Fruit fly (Drosophila melanogaster): Measurements from ENCODE around the gene CG8087.

CG8087 gene

DNA sequence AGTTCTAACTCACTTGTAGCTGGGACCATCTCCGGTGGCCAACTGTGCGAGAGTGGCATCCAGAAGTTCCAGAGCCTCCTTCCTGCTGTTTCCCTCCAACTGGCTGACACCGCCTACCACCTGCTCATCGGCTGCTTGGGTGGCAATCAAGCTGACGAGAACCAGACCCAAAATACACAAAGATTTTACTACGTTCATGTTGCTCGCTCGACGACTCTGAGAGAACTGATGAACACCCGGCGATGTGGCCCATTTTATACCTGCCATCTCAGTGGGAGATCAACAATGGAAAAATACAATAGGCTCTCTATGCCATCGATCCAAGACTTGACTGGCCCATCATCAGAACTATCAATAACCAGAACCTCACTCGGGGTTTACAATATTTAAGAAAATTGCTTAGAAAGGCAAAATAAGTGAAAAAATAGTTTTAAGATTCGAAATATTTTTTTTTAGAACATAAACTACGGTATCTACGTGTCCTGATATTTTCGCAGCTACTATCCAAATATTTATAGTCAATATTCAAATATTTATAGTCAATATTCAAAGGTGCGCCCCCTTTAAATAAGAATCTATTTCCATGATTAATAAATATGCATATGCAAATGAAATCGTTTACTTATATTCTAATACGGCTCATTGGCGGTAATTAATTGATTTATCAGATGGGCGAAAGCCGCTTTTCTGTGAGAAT lies 5.0 kb upstream of the CG8087 start, which contains the start of gene Cys (continued):
- TF ChIP-seq NFAT (GFP tag; IDR thresholded peaks at IDR 0.05), result peak; percentile 87; the same call in 1 of the 2 replicates
- TF ChIP-seq toy (GFP tag; IDR thresholded peaks at IDR 0.05), result no peak
- TF ChIP-seq Atf-2 (GFP tag; optimal IDR thresholded peaks at IDR 0.05), result no peak
- no peak for TF ChIP-seq zf30C (GFP tag; optimal IDR thresholded peaks at IDR 0.05)
- TF ChIP-seq CG4730 (GFP tag; IDR thresholded peaks at IDR 0.05), result no peak
- no peak for TF ChIP-seq dati (GFP tag; IDR thresholded peaks at IDR 0.05)
- TF ChIP-seq CG14441 (GFP tag; IDR thresholded peaks at IDR 0.05), result no peak
- no peak for TF ChIP-seq Doc3 (GFP tag; IDR thresholded peaks at IDR 0.05; ENCODE audit: partially characterized antibody)
- TF ChIP-seq HHEX (GFP tag; optimal IDR thresholded peaks at IDR 0.05), result no peak
- peak; percentile 46; the same call in 1 of the 3 replicates for TF ChIP-seq CG6791 (GFP tag; IDR thresholded peaks at IDR 0.05; ENCODE audit: partially characterized antibody)
- no peak for TF ChIP-seq CG12744 (GFP tag; optimal IDR thresholded peaks at IDR 0.05)

DNA sequence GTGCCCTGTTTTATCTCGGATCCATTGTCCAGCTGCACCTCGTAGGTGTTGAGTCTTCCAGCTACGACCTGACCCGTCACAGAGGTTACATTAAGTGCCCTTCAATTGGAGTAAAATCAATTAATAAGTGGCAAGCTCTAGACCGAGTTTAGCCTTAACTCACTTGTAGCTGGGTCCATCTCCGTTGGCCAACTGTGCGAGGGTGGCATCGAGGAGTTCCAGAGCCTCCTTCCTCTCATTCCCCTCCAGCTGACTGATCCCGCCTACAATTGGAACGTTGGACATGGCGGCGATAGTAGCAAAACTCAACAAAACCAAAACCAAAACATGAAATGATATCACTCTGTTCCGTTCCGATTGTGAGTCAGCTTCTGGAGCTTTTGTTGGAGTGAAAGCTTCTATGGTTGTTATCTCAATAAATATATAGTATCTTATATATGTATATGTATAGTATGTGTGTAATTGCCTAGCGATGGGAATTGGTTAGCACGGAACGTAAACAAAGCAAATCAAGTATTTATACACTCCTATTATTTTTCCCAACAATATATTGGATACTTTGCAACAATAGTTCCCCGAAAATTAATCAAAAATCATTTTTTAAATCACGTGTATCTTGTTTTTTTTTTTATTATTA lies 4.0 kb upstream of the CG8087 start, which contains the start of gene CG8066:
CG8066 (minus strand) TSS at position 347 of the 637 bp plus-strand sequence.
- TF ChIP-seq Asciz (GFP tag; optimal IDR thresholded peaks at IDR 0.05) (peak; percentile 15), kah (GFP tag; optimal IDR thresholded peaks at IDR 0.05) (no peak), unpg (GFP tag; optimal IDR thresholded peaks at IDR 0.05) (peak; percentile 27), prd (optimal IDR thresholded peaks at IDR 0.05) (no peak), prd (GFP tag; IDR thresholded peaks at IDR 0.05) (no peak), CG15269 (tag; optimal IDR thresholded peaks at IDR 0.05) (peak; percentile 27), CG10959 (GFP tag; IDR thresholded peaks at IDR 0.05) (no peak), exex (tag; optimal IDR thresholded peaks at IDR 0.05) (peak; percentile 60), CG11695 (GFP tag; IDR thresholded peaks at IDR 0.05) (no peak), Lhr (GFP tag; optimal IDR thresholded peaks at IDR 0.05) (no peak), CG13296 (GFP tag; optimal IDR thresholded peaks at IDR 0.05) (no peak), zf30C (GFP tag; optimal IDR thresholded peaks at IDR 0.05) (no peak), CG16779 (GFP tag; IDR thresholded peaks at IDR 0.05) (no peak), crol (GFP tag; IDR thresholded peaks at IDR 0.05) (peak; percentile 58), Stat92E (GFP tag; optimal IDR thresholded peaks at IDR 0.05) (no peak), CG9932 (GFP tag; IDR thresholded peaks at IDR 0.05) (peak; percentile 67), CG16813 (GFP tag; IDR thresholded peaks at IDR 0.05; ENCODE audit: partially characterized antibody) (no peak), chn (GFP tag; optimal IDR thresholded peaks at IDR 0.05) (no peak), HmgZ (tag; optimal IDR thresholded peaks at IDR 0.05) (no peak), sens-2 (GFP tag; IDR thresholded peaks at IDR 0.05) (no peak), CG13424 (tag; optimal IDR thresholded peaks at IDR 0.05) (peak; percentile 38), CG34376 (GFP tag; optimal IDR thresholded peaks at IDR 0.05) (peak; percentile 30), stwl (tag; optimal IDR thresholded peaks at IDR 0.05) (no peak), lab (GFP tag; optimal IDR thresholded peaks at IDR 0.05) (peak; percentile 68), CG15696 (tag; optimal IDR thresholded peaks at IDR 0.05) (no peak), bsh (GFP tag; optimal IDR thresholded peaks at IDR 0.05) (peak in 1 of 2 experiments; percentile 25), nom (GFP tag; optimal IDR thresholded peaks at IDR 0.05) (no peak), Hr51 (GFP tag; optimal IDR thresholded peaks at IDR 0.05) (no peak), CG3163 (GFP tag; optimal IDR thresholded peaks at IDR 0.05) (no peak), Dip2 (GFP tag; IDR thresholded peaks at IDR 0.05) (no peak), CG12155 (GFP tag; optimal IDR thresholded peaks at IDR 0.05) (no peak), CG2199 (GFP tag; IDR thresholded peaks at IDR 0.05) (no peak), CG18262 (tag; optimal IDR thresholded peaks at IDR 0.05) (no peak), HLH54F (GFP tag; optimal IDR thresholded peaks at IDR 0.05) (no peak), CG9876 (GFP tag; optimal IDR thresholded peaks at IDR 0.05) (no peak), ro (GFP tag; IDR thresholded peaks at IDR 0.05) (no peak), CG8359 (GFP tag; optimal IDR thresholded peaks at IDR 0.05; ENCODE audit: borderline replicate concordance) (no peak)

Measured in whole organism, embryonic.